Worm (Caenorhabditis elegans) whole organism, L4/young adult: Measurements from ENCODE around the gene frg-1.

Experiments
- W03F9.2 ChIP-seq: fragments of 150-350 bp; optimal IDR thresholded peaks from 2 replicates; lab custom pipeline; 2014; ENCODE audit warnings: missing biosample characterization, missing genetic modification characterization
- dao-5 ChIP-seq: sonication (generic microtip); optimal IDR thresholded peaks from 2 replicates; lab custom pipeline; 2016; ENCODE audit warnings: missing genotype, missing genetic modification characterization, moderate library complexity, missing compliant biosample characterization

DNA sequence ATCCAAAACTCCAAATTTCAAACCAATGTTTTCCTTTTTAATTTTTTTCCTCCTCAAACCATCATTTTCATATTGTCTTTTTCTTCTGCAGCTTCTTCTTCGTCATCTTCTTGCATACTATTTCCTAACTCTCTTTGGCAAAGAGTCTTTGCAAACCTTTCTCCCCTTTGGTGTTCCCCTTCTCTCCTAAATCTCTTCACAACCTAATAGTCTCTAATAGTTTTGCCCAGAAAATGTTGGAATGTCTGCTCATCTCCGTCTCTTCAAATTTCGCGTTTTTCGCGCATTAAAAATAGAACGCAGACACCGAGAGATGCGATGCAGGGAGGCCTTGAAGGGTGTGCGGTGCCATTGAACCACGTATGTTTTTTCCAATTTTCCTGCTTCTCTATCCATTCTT is 23.1 kb downstream of the frg-1 start, which contains the start of gene ZK1010.10:
- TF ChIP-seq W03F9.2 (tag; lab: Kevin White, UChicago), result no peak
- no peak for TF ChIP-seq dao-5 (tag; lab: Kevin White, UChicago)
